Fruit fly (Drosophila melanogaster) whole organism, embryonic: Measurements from ENCODE around the gene Pp2A-29B.

ENCODE experiments used
- CG10543 ChIP-seq: fragments of 200-800 bp; sonication (Bioruptor generic); optimal IDR thresholded peaks from 3 replicates; lab custom pipeline; 2017; ENCODE audit warnings: missing biosample characterization, mild to moderate bottlenecking, missing genetic modification characterization, moderate library complexity
- CG11247 ChIP-seq: fragments of 200-800 bp; sonication (Bioruptor generic); IDR thresholded peaks from 2 replicates; pipeline ENCODE4 v1.3.6; 2022; ENCODE audit warnings: missing biosample characterization, missing genetic modification characterization
- CG12104 ChIP-seq: fragments of 200-800 bp; sonication (Bioruptor generic); optimal IDR thresholded peaks from 3 replicates; lab custom pipeline; 2016; ENCODE audit warnings: missing biosample characterization, missing genetic modification characterization
- CG12391 ChIP-seq: fragments of 200-800 bp; sonication (Bioruptor generic); optimal IDR thresholded peaks from 3 replicates; lab custom pipeline; 2018; ENCODE audit warnings: missing biosample characterization, mild to moderate bottlenecking, missing genetic modification characterization, moderate library complexity
- CG12659 ChIP-seq: fragments of 200-800 bp; sonication (Bioruptor generic); optimal IDR thresholded peaks from 3 replicates; lab custom pipeline; 2017; ENCODE audit warnings: mild to moderate bottlenecking, missing biosample characterization, missing genetic modification reagents, missing genetic modification characterization
- CG13287 ChIP-seq: fragments of 200-800 bp; sonication (Bioruptor generic); IDR thresholded peaks from 2 replicates; pipeline ENCODE4 v1.3.6; 2022; ENCODE audit warnings: missing biosample characterization, missing genetic modification characterization; ENCODE audit not compliant: partially characterized antibody
- CG14441 ChIP-seq: fragments of 200-800 bp; sonication (Bioruptor generic); IDR thresholded peaks from 2 replicates; pipeline ENCODE4 v1.3.6; 2022; ENCODE audit warnings: missing biosample characterization, missing genetic modification characterization
- CG1603 ChIP-seq: fragments of 200-800 bp; sonication (Bioruptor generic); optimal IDR thresholded peaks from 2 replicates; lab custom pipeline; 2019; ENCODE audit warnings: missing biosample characterization, mild to moderate bottlenecking, missing genetic modification characterization, moderate library complexity
- CG17802 ChIP-seq: fragments of 200-800 bp; sonication (Bioruptor generic); optimal IDR thresholded peaks from 2 replicates; lab custom pipeline; 2018; ENCODE audit warnings: missing biosample characterization, mild to moderate bottlenecking, missing genetic modification characterization, moderate library complexity
- CG18262 ChIP-seq: fragments of 200-800 bp; optimal IDR thresholded peaks from 3 replicates; lab custom pipeline; 2019; ENCODE audit warnings: missing biosample characterization, mild to moderate bottlenecking, missing genetic modification characterization, moderate library complexity
- CG18619 ChIP-seq: fragments of 200-800 bp; sonication (Bioruptor generic); optimal IDR thresholded peaks from 3 replicates; lab custom pipeline; 2017; ENCODE audit warnings: missing biosample characterization, mild to moderate bottlenecking, missing genetic modification characterization
- CG2116 ChIP-seq: fragments of 200-800 bp; sonication (Bioruptor generic); optimal IDR thresholded peaks from 3 replicates; lab custom pipeline; 2018; ENCODE audit warnings: missing biosample characterization, mild to moderate bottlenecking, missing genetic modification characterization
- CG2712 ChIP-seq: fragments of 200-800 bp; optimal IDR thresholded peaks from 3 replicates; lab custom pipeline; 2019; ENCODE audit warnings: missing biosample characterization, mild to moderate bottlenecking, missing genetic modification characterization, moderate library complexity
- CG31388 ChIP-seq: fragments of 200-800 bp; sonication (Bioruptor generic); optimal IDR thresholded peaks from 2 replicates; lab custom pipeline; 2016; ENCODE audit warnings: missing biosample characterization, missing genetic modification characterization
- CG32532 ChIP-seq: fragments of 200-800 bp; sonication (Bioruptor generic); IDR thresholded peaks from 2 replicates; pipeline ENCODE4 v1.3.6; 2022; ENCODE audit warnings: missing biosample characterization, missing genetic modification characterization
- CG3995 ChIP-seq: fragments of 200-800 bp; sonication (Bioruptor generic); optimal IDR thresholded peaks from 3 replicates; lab custom pipeline; 2016; ENCODE audit warnings: missing biosample characterization, missing genetic modification characterization
- CG6689 ChIP-seq: fragments of 200-800 bp; sonication (Bioruptor generic); IDR thresholded peaks from 2 replicates; pipeline ENCODE4 v1.3.6; 2022; ENCODE audit warnings: missing biosample characterization, missing genetic modification characterization
- CG6813 ChIP-seq: fragments of 200-800 bp; sonication (Bioruptor generic); optimal IDR thresholded peaks from 2 replicates; lab custom pipeline; 2017; ENCODE audit warnings: missing biosample characterization, missing genetic modification characterization, mild to moderate bottlenecking, moderate library complexity, missing genetic modification reagents
- Dad ChIP-seq: fragments of 200-800 bp; sonication (Bioruptor generic); optimal IDR thresholded peaks from 3 replicates; lab custom pipeline; 2016; ENCODE audit warnings: missing biosample characterization, missing genetic modification characterization
- E2f2 ChIP-seq: fragments of 200-800 bp; sonication (Bioruptor generic); IDR thresholded peaks from 2 replicates; pipeline ENCODE4 v1.3.6; 2022; ENCODE audit warnings: missing biosample characterization, missing genetic modification characterization
- HLHmδ ChIP-seq: fragments of 200-800 bp; sonication (Bioruptor generic); optimal IDR thresholded peaks from 2 replicates; lab custom pipeline; 2018; ENCODE audit warnings: missing biosample characterization, mild to moderate bottlenecking, missing genetic modification characterization, moderate library complexity
- Med ChIP-seq: fragments of 200-800 bp; sonication (Bioruptor generic); peaks from one replicate; lab custom pipeline; 2016; ENCODE audit warnings: missing biosample characterization, missing genetic modification characterization, mild to moderate bottlenecking, inconsistent platforms, moderate library complexity
- NfI ChIP-seq: fragments of 200-800 bp; sonication (Bioruptor generic); optimal IDR thresholded peaks from 3 replicates; lab custom pipeline; 2018; ENCODE audit warnings: missing biosample characterization, mild to moderate bottlenecking, missing genetic modification characterization, moderate library complexity
- Ptx1 ChIP-seq: fragments of 200-800 bp; sonication (Bioruptor generic); IDR thresholded peaks from 2 replicates; pipeline ENCODE4 v1.3.6; 2022; ENCODE audit warnings: missing biosample characterization, missing genetic modification characterization
- Taf1 ChIP-seq: fragments of 200-800 bp; sonication (Bioruptor generic); IDR thresholded peaks from 2 replicates; pipeline ENCODE4 v1.3.6; 2022; ENCODE audit warnings: missing biosample characterization, missing genetic modification characterization
- Tbp ChIP-seq: fragments of >200 bp; optimal IDR thresholded peaks from 2 replicates; lab custom pipeline; 2018; ENCODE audit warnings: missing biosample characterization, missing genetic modification characterization
- Trl ChIP-seq, 3 experiments: fragments of >200 bp in 2 of 3; fragments of 200-800 bp in 1 of 3; sonication (Bioruptor generic) in 1 of 3; optimal IDR thresholded peaks; 2 replicates in 1 of 3; 3 replicates in 2 of 3; lab custom pipeline; 2016 to 2017; ENCODE audit warnings: missing biosample characterization in 1 of 3, missing genetic modification characterization in 1 of 3
- Vsx1 ChIP-seq: fragments of 200-800 bp; sonication (Bioruptor generic); optimal IDR thresholded peaks from 2 replicates; lab custom pipeline; 2017; ENCODE audit warnings: missing biosample characterization, mild to moderate bottlenecking, missing genetic modification characterization, missing genetic modification reagents
- YL-1 ChIP-seq: fragments of 200-800 bp; sonication (Bioruptor generic); optimal IDR thresholded peaks from 3 replicates; lab custom pipeline; 2017; ENCODE audit warnings: missing biosample characterization, mild to moderate bottlenecking, missing genetic modification characterization
- ato ChIP-seq: fragments of 200-800 bp; sonication (Bioruptor generic); IDR thresholded peaks from 2 replicates; pipeline ENCODE4 v1.3.6; 2022; ENCODE audit warnings: missing biosample characterization, missing genetic modification characterization; ENCODE audit not compliant: partially characterized antibody
- az2 ChIP-seq: fragments of 200-800 bp; sonication (Bioruptor generic); optimal IDR thresholded peaks from 3 replicates; lab custom pipeline; 2016; ENCODE audit warnings: missing biosample characterization, missing genetic modification characterization
- bigmax ChIP-seq: fragments of 200-800 bp; sonication (Bioruptor generic); optimal IDR thresholded peaks from 2 replicates; lab custom pipeline; 2018; ENCODE audit warnings: missing biosample characterization, mild to moderate bottlenecking, missing genetic modification characterization
- ci ChIP-seq: fragments of 200-800 bp; sonication (Bioruptor generic); IDR thresholded peaks from 3 replicates; pipeline ENCODE4 v1.3.6; 2022; ENCODE audit warnings: missing biosample characterization, missing genetic modification characterization
- dan ChIP-seq: fragments of 200-800 bp; sonication (Bioruptor generic); IDR thresholded peaks from 2 replicates; pipeline ENCODE4 v1.3.6; 2022; ENCODE audit warnings: missing biosample characterization, missing genetic modification characterization
- dpn ChIP-seq, 2 experiments: fragments of 200-800 bp; sonication (Bioruptor generic); optimal IDR thresholded peaks; 3 replicates each; lab custom pipeline; 2016; ENCODE audit warnings: missing biosample characterization in 2 of 2, missing genetic modification characterization in 2 of 2
- gfzf ChIP-seq: fragments of 200-800 bp; sonication (Bioruptor generic); optimal IDR thresholded peaks from 2 replicates; lab custom pipeline; 2016; ENCODE audit warnings: missing biosample characterization, mild to moderate bottlenecking, missing genetic modification characterization, moderate library complexity
- ken ChIP-seq: fragments of 200-800 bp; sonication (Bioruptor generic); IDR thresholded peaks from 3 replicates; pipeline ENCODE4 v1.3.6; 2022; ENCODE audit warnings: missing biosample characterization, missing genetic modification characterization
- lilli ChIP-seq: fragments of 200-800 bp; sonication (Bioruptor generic); optimal IDR thresholded peaks from 3 replicates; lab custom pipeline; 2016; ENCODE audit warnings: missing biosample characterization, missing genetic modification characterization
- mam ChIP-seq: fragments of 200-800 bp; sonication (Bioruptor generic); optimal IDR thresholded peaks from 3 replicates; lab custom pipeline; 2016; ENCODE audit warnings: missing biosample characterization, missing genetic modification characterization
- pzg ChIP-seq: fragments of 200-800 bp; sonication (Bioruptor generic); optimal IDR thresholded peaks from 3 replicates; lab custom pipeline; 2018; ENCODE audit warnings: missing biosample characterization, mild to moderate bottlenecking, missing genetic modification characterization, moderate library complexity
- sug ChIP-seq: fragments of 200-800 bp; optimal IDR thresholded peaks from 2 replicates; lab custom pipeline; 2019; ENCODE audit warnings: missing biosample characterization, mild to moderate bottlenecking, missing genetic modification characterization, moderate library complexity
- tio ChIP-seq: fragments of 200-800 bp; sonication (Bioruptor generic); optimal IDR thresholded peaks from 2 replicates; lab custom pipeline; 2017; ENCODE audit warnings: missing biosample characterization, missing genetic modification characterization, inconsistent platforms
- trem ChIP-seq: fragments of 200-800 bp; optimal IDR thresholded peaks from 3 replicates; lab custom pipeline; 2019; ENCODE audit warnings: missing biosample characterization, mild to moderate bottlenecking, missing genetic modification characterization, moderate library complexity
- trh ChIP-seq: fragments of 200-800 bp; sonication (Bioruptor generic); optimal IDR thresholded peaks from 2 replicates; lab custom pipeline; 2016; ENCODE audit warnings: missing biosample characterization, missing genetic modification characterization
- zen ChIP-seq: fragments of 200-800 bp; sonication (Bioruptor generic); optimal IDR thresholded peaks from 3 replicates; lab custom pipeline; 2018; ENCODE audit warnings: missing biosample characterization, mild to moderate bottlenecking, missing genetic modification characterization, moderate library complexity

Pp2A-29B gene

DNA sequence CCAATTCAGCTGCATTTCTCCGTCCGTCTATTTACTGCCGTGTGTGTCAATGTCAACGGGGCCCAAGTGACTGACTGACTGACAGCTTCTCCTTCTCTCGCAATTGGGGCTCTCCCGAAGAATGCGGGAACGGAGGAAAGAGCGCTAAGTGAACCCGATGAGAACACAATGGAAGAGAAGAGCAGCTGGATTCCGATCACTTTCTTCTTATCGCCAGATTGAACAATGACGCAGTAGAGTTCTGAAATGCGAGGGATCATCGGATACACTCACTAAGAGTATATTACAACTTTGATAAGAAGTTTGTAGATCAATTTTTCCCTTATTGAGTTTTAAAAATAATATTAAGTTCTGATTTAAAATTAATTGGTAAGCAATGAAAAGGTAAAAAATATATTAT lies 45.7 kb downstream of the Pp2A-29B start, which contains the start of gene Naglu (continued):
- peak; percentile 46 for TF ChIP-seq HLHmδ (GFP tag; lab: Kevin White, UChicago)
- peak; percentile 46; the same call in 1 of the 2 replicates for TF ChIP-seq ato (GFP tag; lab: Robert Waterston, UW)
- no peak for TF ChIP-seq CG32532
- peak; percentile 38 for TF ChIP-seq CG17802 (tag; lab: Kevin White, UChicago)
- TF ChIP-seq NfI: no peak
- TF ChIP-seq Taf1 (GFP tag; lab: Robert Waterston, UW): no peak
- peak in 1 of 2 experiments; percentile 52 for TF ChIP-seq Trl (optimal IDR thresholded peaks at IDR 0.05; lab: Kevin White, UChicago)
- TF ChIP-seq Trl (GFP tag; optimal IDR thresholded peaks at IDR 0.05; lab: Kevin White, UChicago): no peak

DNA sequence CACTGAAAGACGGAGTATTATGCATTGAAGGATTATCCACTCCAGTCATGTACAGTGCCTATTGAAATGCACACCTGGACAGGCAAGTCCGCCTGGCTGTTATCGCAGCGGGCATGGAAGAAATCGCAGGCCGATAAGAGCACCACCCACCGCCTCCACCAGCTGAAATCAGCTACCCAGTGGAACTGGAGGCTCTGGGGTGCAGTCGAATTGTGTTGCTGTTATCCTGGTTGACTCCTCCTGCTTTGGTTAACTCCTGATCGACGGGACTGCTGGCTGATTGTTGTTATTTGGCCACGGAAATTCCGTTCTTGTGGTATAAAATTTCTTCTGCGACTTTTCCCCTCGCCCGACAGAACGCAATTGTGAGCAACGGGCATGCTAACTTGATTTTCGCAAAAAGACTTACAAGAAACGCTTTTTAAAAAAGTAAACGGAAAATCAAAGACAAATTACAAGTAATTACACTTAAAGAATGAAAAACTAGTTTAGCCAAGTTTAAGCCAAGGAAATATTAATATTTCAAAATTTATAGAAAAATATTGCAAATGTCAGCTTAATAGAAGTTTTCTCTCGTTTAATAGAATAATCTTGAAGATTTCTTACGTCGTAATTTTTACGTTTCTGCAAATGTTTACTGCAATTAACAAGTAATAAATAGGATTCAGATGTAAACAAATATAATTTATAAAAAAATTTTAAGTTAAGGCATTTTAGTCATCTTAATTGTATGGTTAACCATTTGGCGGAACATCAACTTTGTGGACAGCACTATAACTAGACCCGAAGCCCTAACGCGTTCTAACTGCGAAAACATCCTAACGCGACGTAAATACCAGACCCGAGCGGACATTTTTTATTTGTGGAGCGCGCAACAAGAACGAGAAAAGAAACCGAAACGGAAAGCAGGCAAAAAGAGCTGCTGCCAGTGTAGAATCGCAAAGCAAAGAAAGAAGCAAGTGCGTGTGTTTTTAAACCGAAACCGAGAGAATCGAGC lies 49.3 kb downstream of the Pp2A-29B start, which contains the start of the genes CG13398 and Akap200:
Gene CG13398, minus strand, starts transcription at position 370 of the 997 bp plus-strand sequence.
Gene Akap200, plus strand, starts transcription at position 804 of the 997 bp plus-strand sequence.
- TF ChIP-seq CG12659 (GFP tag; lab: Kevin White, UChicago) (peak; percentile 55), Dad (no peak), sug (tag; lab: Kevin White, UChicago) (peak; percentile 14), dpn (GFP tag; optimal IDR thresholded peaks at IDR 0.05; lab: Kevin White, UChicago) (peak in 1 of 2 experiments; percentile 9), lilli (GFP tag; lab: Kevin White, UChicago) (peak; percentile 36), trem (tag; lab: Kevin White, UChicago) (peak; percentile 98), CG12104 (GFP tag; lab: Kevin White, UChicago) (peak; percentile 14), CG6813 (no peak), CG1603 (tag; lab: Kevin White, UChicago) (peak; percentile 34), CG13287 (0 out of 2 replicates have a peak, but pooled peaks have one; percentile 15), Tbp (GFP tag; lab: Kevin White, UChicago) (peak; percentile 79), ci (GFP tag; lab: Robert Waterston, UW) (peak; percentile 49; the same call in 1 of the 3 replicates), CG31388 (no peak), CG6689 (0 out of 2 replicates have a peak, but pooled peaks have one; percentile 35), YL-1 (GFP tag; lab: Kevin White, UChicago) (peak; percentile 17), gfzf (GFP tag; lab: Kevin White, UChicago) (peak; percentile 80), dan (GFP tag; lab: Robert Waterston, UW) (no peak), pzg (GFP tag; lab: Kevin White, UChicago) (peak; percentile 49), trh (GFP tag; lab: Kevin White, UChicago) (no peak), CG11247 (0 out of 2 replicates have a peak, but pooled peaks have one; percentile 10), bigmax (GFP tag; lab: Kevin White, UChicago) (no peak), CG2712 (peak; percentile 56), tio (GFP tag; lab: Kevin White, UChicago) (peak; percentile 52), mam (no peak), Med (GFP tag; lab: Kevin White, UChicago) (peak; percentile 76), ken (GFP tag; lab: Robert Waterston, UW) (0 out of 3 replicates have a peak, but pooled peaks have one; percentile 25), zen (tag; lab: Kevin White, UChicago) (peak; percentile 19), CG3995 (GFP tag; lab: Kevin White, UChicago) (peak; percentile 75), CG2116 (peak; percentile 27), CG18262 (tag; lab: Kevin White, UChicago) (peak; percentile 46), E2f2 (GFP tag; lab: Robert Waterston, UW) (peak; percentile 45), Ptx1 (GFP tag; lab: Robert Waterston, UW) (0 out of 2 replicates have a peak, but pooled peaks have one; percentile 32), CG18619 (peak; percentile 4), az2 (GFP tag; lab: Kevin White, UChicago) (peak; percentile 17), CG10543 (GFP tag; lab: Kevin White, UChicago) (peak; percentile 57), CG14441 (GFP tag; lab: Robert Waterston, UW) (0 out of 2 replicates have a peak, but pooled peaks have one; percentile 17), CG12391 (tag; lab: Kevin White, UChicago) (peak; percentile 65), Vsx1 (GFP tag; lab: Kevin White, UChicago) (no peak)
